Worm (Caenorhabditis elegans) whole organism, L1 larva: ENCODE data around the gene F42A10.7.

Source experiments
- C04F5.9 ChIP-seq: sonication (generic microtip); optimal IDR thresholded peaks from 2 replicates; lab custom pipeline; 2016; ENCODE audit warnings: missing genetic modification characterization, missing compliant biosample characterization
- C16A3.4 ChIP-seq: fragments of 150-350 bp; optimal IDR thresholded peaks from 2 replicates; lab custom pipeline; 2014; ENCODE audit warnings: missing biosample characterization, missing genetic modification characterization
- Y116A8C.19 ChIP-seq: sonication (generic microtip); optimal IDR thresholded peaks from 2 replicates; lab custom pipeline; 2016; ENCODE audit warnings: missing compliant biosample characterization, missing genetic modification characterization, borderline replicate concordance
- blmp-1 ChIP-seq: fragments of 150-350 bp; optimal IDR thresholded peaks from 2 replicates; lab custom pipeline; 2014; ENCODE audit warnings: missing biosample characterization, missing genetic modification characterization
- ceh-63 ChIP-seq: fragments of 200-800 bp; sonication (Bioruptor generic); optimal IDR thresholded peaks from 2 replicates; lab custom pipeline; 2018; ENCODE audit warnings: mild to moderate bottlenecking, missing genetic modification characterization, missing compliant biosample characterization
- ceh-88 ChIP-seq: fragments of 200-800 bp; sonication (Bioruptor generic); IDR thresholded peaks from 2 replicates; pipeline ENCODE4 v1.3.6; 2022; ENCODE audit warnings: missing genetic modification characterization, missing compliant biosample characterization
- dsc-1 ChIP-seq: sonication (generic microtip); optimal IDR thresholded peaks from 2 replicates; lab custom pipeline; 2016; ENCODE audit warnings: mild to moderate bottlenecking, missing genetic modification characterization, missing compliant biosample characterization
- egl-27 ChIP-seq, 2 experiments: fragments of 150-350 bp in 1 of 2; sonication (generic microtip); optimal IDR thresholded peaks; 3 replicates each; lab custom pipeline; 2017 to 2018; ENCODE audit warnings: missing biosample characterization in 2 of 2, missing genetic modification characterization in 2 of 2, missing genetic modification reagents in 2 of 2
- elt-2 ChIP-seq: sonication (generic microtip); optimal IDR thresholded peaks from 2 replicates; lab custom pipeline; 2016; ENCODE audit warnings: missing genetic modification characterization, mild to moderate bottlenecking, inconsistent platforms, missing compliant biosample characterization, missing genetic modification reagents
- elt-3 ChIP-seq, 6 experiments: fragments of 150-350 bp in 1 of 6; sonication (generic microtip); optimal IDR thresholded peaks; 2 replicates each; lab custom pipeline; 2017 to 2018; ENCODE audit warnings: missing biosample characterization in 6 of 6, missing genetic modification characterization in 6 of 6, inconsistent platforms in 1 of 6
- fkh-4 ChIP-seq: sonication (generic microtip); optimal IDR thresholded peaks from 2 replicates; lab custom pipeline; 2016; ENCODE audit warnings: missing compliant biosample characterization, missing genetic modification characterization, borderline replicate concordance
- fkh-8 ChIP-seq: sonication (generic microtip); optimal IDR thresholded peaks from 2 replicates; lab custom pipeline; 2016; ENCODE audit warnings: mild to moderate bottlenecking, missing genetic modification characterization, missing compliant biosample characterization
- hlh-17 ChIP-seq: fragments of 200-800 bp; sonication (Bioruptor generic); optimal IDR thresholded peaks from 2 replicates; lab custom pipeline; 2018; ENCODE audit warnings: missing genetic modification characterization, mild to moderate bottlenecking, missing compliant biosample characterization, moderate library complexity, borderline replicate concordance
- isw-1 ChIP-seq: fragments of 200-800 bp; sonication (Bioruptor generic); IDR thresholded peaks from 2 replicates; pipeline ENCODE4 v1.3.6; 2022; ENCODE audit warnings: missing genetic modification characterization, missing compliant biosample characterization
- jun-1 ChIP-seq: fragments of 150-350 bp; optimal IDR thresholded peaks from 2 replicates; lab custom pipeline; 2014; ENCODE audit warnings: missing biosample characterization, missing genetic modification reagents, missing genetic modification characterization
- lin-39 ChIP-seq: fragments of 150-350 bp; optimal IDR thresholded peaks from 2 replicates; lab custom pipeline; 2014; ENCODE audit warnings: missing biosample characterization, missing genetic modification reagents, missing genetic modification characterization
- lsy-2 ChIP-seq, 2 experiments: fragments of 150-350 bp; optimal IDR thresholded peaks; 2 replicates each; lab custom pipeline; 2014; ENCODE audit warnings: missing biosample characterization in 2 of 2, missing genetic modification characterization in 2 of 2
- mdl-1 ChIP-seq, 2 experiments: fragments of 150-350 bp; optimal IDR thresholded peaks; 2 replicates each; lab custom pipeline; 2014 to 2017; ENCODE audit warnings: missing biosample characterization in 2 of 2, missing genetic modification characterization in 2 of 2, inconsistent platforms in 1 of 2
- nhr-11 ChIP-seq: fragments of 150-350 bp; optimal IDR thresholded peaks from 2 replicates; lab custom pipeline; 2014; ENCODE audit warnings: missing biosample characterization, missing genetic modification characterization
- nhr-12 ChIP-seq: sonication (generic microtip); optimal IDR thresholded peaks from 2 replicates; lab custom pipeline; 2017; ENCODE audit warnings: missing biosample characterization, missing genetic modification characterization
- nhr-20 ChIP-seq: sonication (generic microtip); optimal IDR thresholded peaks from 2 replicates; lab custom pipeline; 2016; ENCODE audit warnings: mild to moderate bottlenecking, missing genetic modification characterization, missing compliant biosample characterization
- pqm-1 ChIP-seq: sonication (generic microtip); optimal IDR thresholded peaks from 3 replicates; lab custom pipeline; 2017; ENCODE audit warnings: missing biosample characterization, missing genetic modification characterization
- rnt-1 ChIP-seq: sonication (generic microtip); optimal IDR thresholded peaks from 2 replicates; lab custom pipeline; 2016; ENCODE audit warnings: mild to moderate bottlenecking, missing genetic modification characterization, moderate library complexity, missing compliant biosample characterization
- snpc-4 ChIP-seq: fragments of 150-350 bp; optimal IDR thresholded peaks from 2 replicates; lab custom pipeline; 2014; ENCODE audit warnings: missing biosample characterization, missing genetic modification characterization
- swsn-7 ChIP-seq: sonication (generic microtip); optimal IDR thresholded peaks from 2 replicates; lab custom pipeline; 2016; ENCODE audit warnings: missing genetic modification characterization, missing compliant biosample characterization
- tlp-1 ChIP-seq: fragments of 150-350 bp; optimal IDR thresholded peaks from 2 replicates; lab custom pipeline; 2014; ENCODE audit warnings: missing biosample characterization, missing genetic modification characterization
- unc-130 ChIP-seq: fragments of 150-350 bp; optimal IDR thresholded peaks from 2 replicates; lab custom pipeline; 2017; ENCODE audit warnings: missing biosample characterization, missing genetic modification characterization, inconsistent platforms
- unc-30 ChIP-seq: sonication (generic microtip); optimal IDR thresholded peaks from 2 replicates; lab custom pipeline; 2017; ENCODE audit warnings: missing biosample characterization, missing genetic modification characterization
- vab-15 ChIP-seq: sonication (generic microtip); optimal IDR thresholded peaks from 2 replicates; lab custom pipeline; 2017; ENCODE audit warnings: missing genotype, mild to moderate bottlenecking, missing genetic modification characterization, missing compliant biosample characterization
- xbp-1 ChIP-seq: sonication (generic microtip); optimal IDR thresholded peaks from 2 replicates; lab custom pipeline; 2016; ENCODE audit warnings: missing genetic modification characterization, missing compliant biosample characterization
- zip-4 ChIP-seq: fragments of 200-800 bp; sonication (Bioruptor generic); optimal IDR thresholded peaks from 2 replicates; lab custom pipeline; 2018; ENCODE audit warnings: mild to moderate bottlenecking, missing genetic modification characterization, moderate library complexity, missing compliant biosample characterization
- ztf-11 ChIP-seq, 2 experiments: sonication (generic microtip); optimal IDR thresholded peaks; 2 replicates each; lab custom pipeline; 2016 to 2017; ENCODE audit warnings: missing genetic modification characterization in 2 of 2, missing biosample characterization in 1 of 2, missing compliant biosample characterization in 1 of 2

F42A10.7 gene

ce11 chrIII:6215943-6216342, 37.5 kb upstream of the F42A10.7 start (continued):
- TF ChIP-seq Y116A8C.19 (tag; lab: Kevin White, UChicago) (no peak), lsy-2 (tag; optimal IDR thresholded peaks at IDR 0.05; lab: Kevin White, UChicago) (peak in 1 of 2 experiments; percentile 34), C04F5.9 (tag; lab: Kevin White, UChicago) (no peak), nhr-12 (tag; lab: Kevin White, UChicago) (no peak), fkh-4 (no peak), swsn-7 (tag; lab: Kevin White, UChicago) (no peak), unc-30 (tag; lab: Kevin White, UChicago) (no peak), tlp-1 (tag; lab: Kevin White, UChicago) (no peak), nhr-20 (tag; lab: Kevin White, UChicago) (peak; percentile 12), zip-4 (GFP tag; lab: Kevin White, UChicago) (no peak), lin-39 (tag; lab: Kevin White, UChicago) (no peak)

DNA sequence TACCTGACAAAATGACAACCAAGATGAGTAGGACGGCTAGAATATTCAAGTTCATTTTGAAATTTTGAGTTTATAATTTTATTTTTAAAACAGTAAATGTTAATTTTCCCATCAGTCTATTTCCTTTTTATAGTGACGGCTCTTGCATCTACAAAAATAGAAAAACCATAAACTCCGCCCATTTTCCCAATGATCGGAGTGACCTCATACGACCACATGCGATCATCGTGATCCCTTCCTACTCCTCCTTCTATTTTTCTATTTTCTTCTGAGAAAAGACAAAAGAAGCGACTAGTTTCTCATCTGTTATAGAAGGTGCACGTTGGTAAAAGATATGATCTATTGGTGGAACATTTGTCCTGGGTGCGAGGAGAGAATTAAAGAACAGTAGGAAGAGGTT, 37.0 kb upstream of the F42A10.7 start, which contains the start of gene C23G10.11:
TSS of gene C23G10.11 (minus strand) at position 101 of the 400 bp plus-strand sequence.
- TF ChIP-seq nhr-11 (tag; lab: Kevin White, UChicago) (no peak), mdl-1 (tag; optimal IDR thresholded peaks at IDR 0.05; lab: Kevin White, UChicago) (peak in 1 of 2 experiments; percentile 16), ceh-88 (no peak), C16A3.4 (tag; lab: Kevin White, UChicago) (no peak), isw-1 (GFP tag; lab: Robert Waterston, UW) (no peak), unc-130 (no peak), elt-3 (tag; optimal IDR thresholded peaks at IDR 0.05; lab: Kevin White, UChicago) (peak in 1 of 6 experiments; percentile 25), hlh-17 (GFP tag; lab: Kevin White, UChicago) (no peak), blmp-1 (tag; lab: Kevin White, UChicago) (peak; percentile 57), lsy-2 (tag; optimal IDR thresholded peaks at IDR 0.05; lab: Kevin White, UChicago) (peak in 1 of 2 experiments; percentile 12), xbp-1 (tag; lab: Kevin White, UChicago) (no peak)

ce11 chrIII:6213915-6214314, 35.4 kb upstream of the F42A10.7 start, which contains the start of gene C23G10.10:
Gene C23G10.10 (minus strand): TSS chrIII:6214015.
- TF ChIP-seq ztf-11 (tag; optimal IDR thresholded peaks at IDR 0.05; lab: Kevin White, UChicago) (no peak), fkh-8 (tag; lab: Kevin White, UChicago) (peak; percentile 34)

ce11 chrIII:6210215-6210822, 31.8 kb upstream of the F42A10.7 start:
- TF ChIP-seq rnt-1 (tag; lab: Kevin White, UChicago) = no peak
- TF ChIP-seq ceh-63 (GFP tag; lab: Kevin White, UChicago) = no peak
- no peak for TF ChIP-seq hlh-17 (GFP tag; lab: Kevin White, UChicago)
- peak; percentile 46 for TF ChIP-seq snpc-4 (tag; lab: Kevin White, UChicago)
- TF ChIP-seq egl-27 (tag; optimal IDR thresholded peaks at IDR 0.05; lab: Kevin White, UChicago) = no peak

ce11 chrIII:6208984-6209383, 30.5 kb upstream of the F42A10.7 start, which contains the start of gene C23G10.1:
Gene C23G10.1 (plus strand): TSS chrIII:6209284.
- TF ChIP-seq jun-1 (tag; lab: Kevin White, UChicago) (no peak), nhr-20 (tag; lab: Kevin White, UChicago) (no peak), dsc-1 (tag; lab: Kevin White, UChicago) (no peak), lsy-2 (tag; optimal IDR thresholded peaks at IDR 0.05; lab: Kevin White, UChicago) (no peak), pqm-1 (tag; lab: Kevin White, UChicago) (no peak), vab-15 (tag; lab: Kevin White, UChicago) (no peak), elt-2 (tag; lab: Kevin White, UChicago) (no peak)
- TF ChIP-seq, all 84 proteins: peak for 0
